Worm (Caenorhabditis elegans) whole organism, young adult: ENCODE results near the gene ceh-40.

Experiments used
- B0019.2 ChIP-seq: fragments of 200-800 bp; sonication (Bioruptor generic); conservative IDR thresholded peaks from 2 replicates; pipeline ENCODE4 v1.3.6; 2022; ENCODE audit warnings: missing genetic modification reagents, missing genetic modification characterization, missing compliant biosample characterization
- D2030.7 ChIP-seq: fragments of 200-800 bp; sonication (Bioruptor generic); IDR thresholded peaks from 2 replicates; pipeline ENCODE4 v1.3.6; 2022; ENCODE audit warnings: missing genetic modification reagents, missing genetic modification characterization, missing compliant biosample characterization
- F33H1.4 ChIP-seq: fragments of 200-800 bp; sonication (Bioruptor generic); IDR thresholded peaks from 2 replicates; pipeline ENCODE4 v1.3.6; 2022; ENCODE audit warnings: missing genetic modification reagents, missing genetic modification characterization, missing compliant biosample characterization
- Y79H2A.3 ChIP-seq: fragments of 200-800 bp; sonication (Bioruptor generic); conservative IDR thresholded peaks from 2 replicates; pipeline ENCODE4 v1.3.6; 2022; ENCODE audit warnings: missing genetic modification reagents, missing genetic modification characterization, missing compliant biosample characterization
- attf-5 ChIP-seq: fragments of 200-800 bp; sonication (Bioruptor generic); optimal IDR thresholded peaks from 2 replicates; lab custom pipeline; 2018; ENCODE audit warnings: mild to moderate bottlenecking, missing genetic modification characterization, missing compliant biosample characterization
- bed-2 ChIP-seq: fragments of 200-800 bp; sonication (Bioruptor generic); IDR thresholded peaks from 2 replicates; pipeline ENCODE4 v1.3.6; 2022; ENCODE audit warnings: missing genetic modification reagents, missing genetic modification characterization, missing compliant biosample characterization
- ceh-27 ChIP-seq: fragments of 200-800 bp; sonication (Bioruptor generic); optimal IDR thresholded peaks from 2 replicates; lab custom pipeline; 2018; ENCODE audit warnings: mild to moderate bottlenecking, missing genetic modification characterization, moderate library complexity, missing compliant biosample characterization
- let-526 ChIP-seq: fragments of 200-800 bp; sonication (Bioruptor generic); IDR thresholded peaks from 2 replicates; pipeline ENCODE4 v1.3.6; 2022; ENCODE audit warnings: missing genetic modification reagents, missing genetic modification characterization, missing compliant biosample characterization
- lin-35 ChIP-seq, 3 experiments: fragments of 150-350 bp in 2 of 3; sonication (generic microtip) in 1 of 3; optimal IDR thresholded peaks; 2 replicates each; lab custom pipeline; 2014 to 2018; ENCODE audit warnings: missing biosample characterization in 3 of 3, missing genetic modification characterization in 3 of 3, missing genetic modification reagents in 3 of 3
- lsl-1 ChIP-seq: fragments of 200-800 bp; sonication (Bioruptor generic); optimal IDR thresholded peaks from 2 replicates; lab custom pipeline; 2018; ENCODE audit warnings: mild to moderate bottlenecking, missing genetic modification characterization, moderate library complexity, missing compliant biosample characterization
- mxl-1 ChIP-seq: sonication (generic microtip); optimal IDR thresholded peaks from 2 replicates; lab custom pipeline; 2016; ENCODE audit warnings: missing genetic modification characterization, missing compliant biosample characterization
- nfya-2 ChIP-seq: fragments of 200-800 bp; sonication (Bioruptor generic); IDR thresholded peaks from 2 replicates; pipeline ENCODE4 v1.3.6; 2022; ENCODE audit warnings: missing genetic modification reagents, missing genetic modification characterization, missing compliant biosample characterization
- nhr-179 ChIP-seq: sonication (generic microtip); optimal IDR thresholded peaks from 2 replicates; lab custom pipeline; 2016; ENCODE audit warnings: mild to moderate bottlenecking, missing genetic modification characterization, missing compliant biosample characterization
- tbx-9 ChIP-seq: sonication (generic microtip); optimal IDR thresholded peaks from 2 replicates; lab custom pipeline; 2016; ENCODE audit warnings: borderline replicate concordance, missing genetic modification characterization, inconsistent platforms, missing compliant biosample characterization
- ztf-26 ChIP-seq: sonication (generic microtip); optimal IDR thresholded peaks from 2 replicates; lab custom pipeline; 2017; ENCODE audit warnings: missing genetic modification characterization, missing compliant biosample characterization
- ztf-6 ChIP-seq: fragments of 200-800 bp; sonication (Bioruptor generic); IDR thresholded peaks from 2 replicates; pipeline ENCODE4 v1.3.6; 2022; ENCODE audit warnings: missing genetic modification reagents, missing genetic modification characterization, missing compliant biosample characterization

Gene ceh-40

ce11 chrX:12270841-12271240 lies 49.7 kb downstream of the ceh-40 start, which contains the start of gene otpl-8:
otpl-8 (minus strand) TSS chrX:12270941.
- TF ChIP-seq F33H1.4 (GFP tag; lab: Robert Waterston, UW) (no peak), Y79H2A.3 (GFP tag; lab: Robert Waterston, UW) (no peak), tbx-9 (tag; lab: Kevin White, UChicago) (no peak), ztf-6 (GFP tag; lab: Robert Waterston, UW) (no peak), nfya-2 (no peak), nhr-179 (tag; lab: Kevin White, UChicago) (no peak), B0019.2 (no peak), let-526 (no peak), attf-5 (no peak), D2030.7 (GFP tag; lab: Robert Waterston, UW) (no peak), lsl-1 (GFP tag; lab: Kevin White, UChicago) (no peak), bed-2 (GFP tag; lab: Robert Waterston, UW) (no peak), mxl-1 (tag; lab: Kevin White, UChicago) (no peak), lin-35 (GFP tag; optimal IDR thresholded peaks at IDR 0.05; lab: Kevin White, UChicago) (no peak), ztf-26 (no peak), ceh-27 (no peak)
- TF ChIP-seq, all 124 proteins: peak for 0
